Worm (Caenorhabditis elegans) whole organism, mixed stage, embryonic: ENCODE measurements around the gene C17B7.15.

ENCODE experiments used
- bed-3 ChIP-seq: fragments of 200-800 bp; sonication (Bioruptor generic); optimal IDR thresholded peaks from 3 replicates; lab custom pipeline; 2018; ENCODE audit warnings: mild to moderate bottlenecking, missing genetic modification characterization, moderate library complexity, missing compliant biosample characterization
- ceh-39 ChIP-seq: fragments of 150-350 bp; optimal IDR thresholded peaks from 2 replicates; lab custom pipeline; 2014; ENCODE audit warnings: missing biosample characterization, missing genetic modification characterization
- ceh-43 ChIP-seq: fragments of 200-800 bp; sonication (Bioruptor generic); optimal IDR thresholded peaks from 2 replicates; lab custom pipeline; 2018; ENCODE audit warnings: mild to moderate bottlenecking, missing genetic modification characterization, moderate library complexity, missing compliant biosample characterization
- lin-13 ChIP-seq: fragments of 150-350 bp; optimal IDR thresholded peaks from 2 replicates; lab custom pipeline; 2014; ENCODE audit warnings: missing biosample characterization, missing genetic modification characterization
- lsy-2 ChIP-seq: fragments of 150-350 bp; optimal IDR thresholded peaks from 2 replicates; lab custom pipeline; 2014; ENCODE audit warnings: missing biosample characterization, missing genetic modification characterization
- nhr-2 ChIP-seq: fragments of 150-350 bp; optimal IDR thresholded peaks from 2 replicates; lab custom pipeline; 2014; ENCODE audit warnings: missing biosample characterization, missing genetic modification characterization
- nhr-237 ChIP-seq: fragments of 150-350 bp; optimal IDR thresholded peaks from 2 replicates; lab custom pipeline; 2014; ENCODE audit warnings: missing biosample characterization, missing genetic modification characterization
- nhr-28 ChIP-seq: fragments of 150-350 bp; optimal IDR thresholded peaks from 2 replicates; lab custom pipeline; 2014; ENCODE audit warnings: missing biosample characterization, missing genetic modification characterization
- snpc-4 ChIP-seq: fragments of 150-350 bp; optimal IDR thresholded peaks from 2 replicates; lab custom pipeline; 2014; ENCODE audit warnings: missing biosample characterization, missing genetic modification characterization
- unc-62 ChIP-seq: fragments of 150-350 bp; optimal IDR thresholded peaks from 2 replicates; lab custom pipeline; 2014; ENCODE audit warnings: missing biosample characterization, missing genetic modification reagents, missing genetic modification characterization
- ztf-11 ChIP-seq: fragments of 150-350 bp; optimal IDR thresholded peaks from 2 replicates; lab custom pipeline; 2014; ENCODE audit warnings: missing biosample characterization, missing genetic modification characterization

ce11 chrV:3332023-3332422, 18.0 kb upstream of the C17B7.15 start, which contains the start of gene C17B7.9:
- TF ChIP-seq ztf-11: no peak
- no peak for TF ChIP-seq snpc-4
- TF ChIP-seq unc-62: no peak
- TF ChIP-seq lin-13 (tag; lab: Kevin White, UChicago): no peak
- no peak for TF ChIP-seq ceh-43 (GFP tag; lab: Kevin White, UChicago)
- TF ChIP-seq nhr-28 (tag; lab: Kevin White, UChicago): no peak
- TF ChIP-seq bed-3: no peak
- TF ChIP-seq lsy-2 (tag; lab: Kevin White, UChicago): no peak
- no peak for TF ChIP-seq nhr-2 (tag; lab: Kevin White, UChicago)
- no peak for TF ChIP-seq nhr-237 (tag; lab: Kevin White, UChicago)
- no peak for TF ChIP-seq ceh-39
